Worm (Caenorhabditis elegans): ENCODE data around the gene srm-3.
A peak's percentile ranks its signal among the peaks of the same experiment; 100 is the strongest.

The srm-3 gene

DNA sequence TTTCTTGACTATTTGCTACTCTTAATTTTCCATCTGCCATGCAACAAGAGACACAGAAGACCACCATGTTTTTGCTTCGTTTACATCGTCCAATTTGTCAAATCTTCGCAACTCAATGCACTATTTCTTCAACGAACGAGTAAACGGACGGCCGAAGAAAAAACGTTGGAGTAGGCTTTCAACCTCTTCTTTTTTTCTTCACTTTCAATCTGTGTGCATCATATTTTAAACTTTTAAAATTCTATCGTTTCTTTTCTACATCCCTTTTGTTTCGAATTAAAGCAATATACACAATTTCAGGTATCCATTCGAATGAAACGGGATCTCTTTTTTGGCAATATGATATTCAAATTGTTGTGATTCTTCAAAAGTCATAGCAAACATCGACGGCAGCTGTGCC, 9.0 kb downstream of the srm-3 start, which contains the start of gene acc-1:
Gene acc-1, plus strand, starts transcription at position 301 of the 400 bp plus-strand sequence.
- TF ChIP-seq W03F9.2 (tag; optimal IDR thresholded peaks at IDR 0.05) (no peak), him-1 (tag; optimal IDR thresholded peaks at IDR 0.05) (no peak), dao-5 (tag; optimal IDR thresholded peaks at IDR 0.05) (no peak)

DNA sequence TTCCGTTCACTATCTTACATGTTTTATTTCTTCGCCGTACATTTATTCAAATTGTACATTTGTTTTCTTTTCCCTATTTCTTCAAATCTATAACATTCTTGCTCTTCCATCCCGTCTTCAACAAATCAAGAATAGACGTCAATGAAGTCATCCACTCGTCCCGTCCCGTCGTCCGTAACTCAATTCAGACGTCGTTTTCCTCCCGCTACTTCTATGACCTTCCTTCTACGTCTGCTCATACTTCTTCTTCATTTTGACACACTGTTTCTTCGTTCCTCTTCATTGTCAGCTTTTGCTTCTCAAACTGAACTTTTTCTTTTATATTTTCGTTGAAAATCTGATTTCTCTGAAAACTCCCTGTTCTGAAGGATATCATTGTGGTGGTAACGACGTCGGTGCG, 11.2 kb downstream of the srm-3 start:
- TF ChIP-seq dao-5 (tag; optimal IDR thresholded peaks at IDR 0.05) = no peak

DNA sequence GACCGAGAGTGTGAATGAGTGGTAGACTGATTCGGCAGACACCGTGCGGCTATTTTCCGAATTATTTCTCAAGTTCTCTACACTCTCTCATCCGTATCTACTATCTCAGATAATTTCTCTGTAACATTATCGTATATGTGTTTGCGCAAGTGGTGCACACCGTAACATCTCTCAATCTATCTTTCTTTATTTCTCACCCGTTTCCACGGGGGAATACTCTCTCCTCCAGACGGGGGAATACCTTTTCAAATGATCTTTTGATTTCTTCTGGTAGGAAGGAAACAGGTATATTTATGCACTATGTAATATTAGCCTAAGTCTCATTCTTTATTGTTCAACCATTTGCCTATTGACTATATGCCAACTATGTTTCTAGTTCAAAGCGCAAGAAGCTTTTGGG, 18.3 kb downstream of the srm-3 start:
- TF ChIP-seq him-1 (tag; optimal IDR thresholded peaks at IDR 0.05) (no peak), W03F9.2 (tag; optimal IDR thresholded peaks at IDR 0.05) (no peak), dao-5 (tag; optimal IDR thresholded peaks at IDR 0.05) (no peak)

DNA sequence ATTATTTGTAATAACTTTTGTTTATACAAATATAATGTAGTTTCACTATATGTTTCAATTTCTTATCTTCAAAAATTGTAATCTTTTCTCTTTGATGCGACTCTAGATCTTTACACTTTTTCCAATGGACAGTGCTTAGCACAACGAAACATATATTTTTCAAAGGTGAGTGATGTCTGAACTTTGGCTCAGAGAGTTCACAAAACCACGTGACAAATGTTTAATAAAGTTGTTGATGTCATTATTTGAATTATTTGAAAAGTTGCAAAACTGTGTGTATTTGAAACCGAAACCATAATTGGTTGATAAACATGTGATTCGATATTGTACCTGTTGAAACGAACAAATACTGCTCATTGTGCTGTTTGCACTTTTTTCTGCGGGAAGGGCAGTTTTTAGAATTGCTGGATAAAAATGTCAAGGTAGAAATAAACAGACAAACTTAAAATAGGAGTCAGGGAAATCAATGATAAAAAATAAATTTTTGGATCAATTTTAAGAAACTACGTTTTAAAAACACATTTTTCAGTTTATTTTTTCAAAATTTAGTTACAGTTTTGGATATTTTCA, 19.4 kb downstream of the srm-3 start:
- no peak for TF ChIP-seq dao-5 (tag; optimal IDR thresholded peaks at IDR 0.05)

DNA sequence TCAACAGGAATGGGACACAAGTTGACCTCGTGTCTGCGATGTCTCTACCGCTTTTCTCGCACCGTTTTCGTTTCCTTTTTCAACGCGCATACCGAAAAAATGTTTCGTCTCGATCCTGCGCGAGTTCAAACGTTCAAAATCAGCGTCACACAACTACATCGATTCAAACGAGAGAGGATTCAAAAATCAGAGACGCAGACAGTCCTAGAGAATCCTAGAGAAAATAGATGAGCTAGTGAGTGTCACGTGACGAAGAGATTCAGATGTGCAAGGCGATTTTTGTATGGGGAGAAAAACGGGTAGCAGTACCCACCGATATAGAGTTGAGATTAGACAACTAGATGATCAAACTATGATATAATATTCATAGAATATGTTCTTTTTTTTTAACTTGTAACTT, 21.2 kb downstream of the srm-3 start:
- no peak for TF ChIP-seq him-1 (tag; optimal IDR thresholded peaks at IDR 0.05)
- TF ChIP-seq W03F9.2 (tag; optimal IDR thresholded peaks at IDR 0.05) = no peak
- no peak for TF ChIP-seq dao-5 (tag; optimal IDR thresholded peaks at IDR 0.05)

DNA sequence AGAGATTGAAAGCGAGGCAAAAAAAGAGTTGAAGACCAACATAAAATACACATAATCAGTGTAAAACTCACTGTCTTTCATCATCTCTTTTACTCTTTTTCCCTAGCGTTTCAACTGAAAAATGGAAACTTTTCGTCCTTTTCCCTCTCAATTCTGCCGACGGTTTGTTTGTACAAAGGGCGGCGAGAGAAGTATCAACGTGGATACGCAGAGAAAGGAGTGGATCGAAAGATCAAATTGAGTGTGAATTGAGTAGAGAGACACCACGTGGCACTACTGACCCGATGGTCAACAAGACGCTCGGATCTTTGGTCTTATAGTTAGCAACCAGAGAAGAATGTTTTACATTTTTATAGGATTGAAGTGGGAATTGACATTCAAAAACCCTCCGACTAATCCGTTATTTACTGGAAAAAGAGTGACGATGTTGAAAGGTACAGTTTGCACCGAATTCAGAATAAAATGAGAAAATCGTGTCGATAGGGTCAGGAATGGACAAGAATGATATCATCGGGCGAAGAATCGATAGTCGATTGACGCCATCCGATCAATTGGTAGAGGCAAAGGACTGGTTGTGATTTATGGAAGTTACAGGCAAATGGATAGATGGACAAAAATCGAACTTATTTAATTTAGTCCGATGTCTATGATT, 22.3 kb downstream of the srm-3 start:
- no peak for TF ChIP-seq dao-5 (tag; optimal IDR thresholded peaks at IDR 0.05)
- TF ChIP-seq him-1 (tag; optimal IDR thresholded peaks at IDR 0.05) = no peak
- no peak for TF ChIP-seq W03F9.2 (tag; optimal IDR thresholded peaks at IDR 0.05)

DNA sequence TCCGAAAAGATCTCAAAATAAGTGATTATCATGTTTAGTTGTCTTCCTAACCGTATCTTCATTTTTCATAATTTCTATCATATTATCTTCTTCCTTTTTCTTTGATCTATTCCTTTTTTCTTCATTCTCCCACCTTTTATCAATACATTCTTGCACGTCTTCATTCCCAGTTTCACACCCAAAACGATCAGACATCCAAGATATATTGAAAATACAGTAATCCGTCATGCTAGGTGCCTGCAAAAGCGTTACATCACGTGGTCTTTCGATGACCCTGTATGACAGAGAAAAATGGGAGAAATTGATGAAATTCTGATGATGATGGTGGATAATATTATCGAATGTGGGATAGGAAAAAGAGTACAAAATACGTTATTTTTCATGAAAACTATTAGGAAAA, 23.7 kb downstream of the srm-3 start:
- no peak for TF ChIP-seq W03F9.2 (tag; optimal IDR thresholded peaks at IDR 0.05)
- no peak for TF ChIP-seq him-1 (tag; optimal IDR thresholded peaks at IDR 0.05)
- no peak for TF ChIP-seq dao-5 (tag; optimal IDR thresholded peaks at IDR 0.05)

DNA sequence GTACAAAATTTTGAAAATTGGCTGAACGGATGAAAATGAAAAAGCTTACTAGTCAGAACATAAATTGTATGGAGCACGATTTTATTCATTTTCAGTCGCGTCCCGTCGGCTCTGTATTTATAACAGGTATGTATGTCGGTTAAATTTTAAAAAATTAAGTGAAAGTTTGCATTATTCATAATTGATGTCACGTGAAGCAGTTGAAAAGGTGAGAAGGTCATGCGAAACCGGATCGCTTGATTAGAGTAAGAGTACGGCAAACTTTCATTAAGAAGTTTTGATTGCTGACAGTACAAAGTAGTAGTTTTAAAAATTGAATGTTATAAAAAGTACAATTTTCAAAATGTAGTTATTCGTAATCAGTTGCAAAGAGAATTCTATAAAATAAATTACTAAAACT, 24.4 kb downstream of the srm-3 start:
- TF ChIP-seq him-1 (tag; optimal IDR thresholded peaks at IDR 0.05) (no peak), W03F9.2 (tag; optimal IDR thresholded peaks at IDR 0.05) (no peak), dao-5 (tag; optimal IDR thresholded peaks at IDR 0.05) (no peak)

DNA sequence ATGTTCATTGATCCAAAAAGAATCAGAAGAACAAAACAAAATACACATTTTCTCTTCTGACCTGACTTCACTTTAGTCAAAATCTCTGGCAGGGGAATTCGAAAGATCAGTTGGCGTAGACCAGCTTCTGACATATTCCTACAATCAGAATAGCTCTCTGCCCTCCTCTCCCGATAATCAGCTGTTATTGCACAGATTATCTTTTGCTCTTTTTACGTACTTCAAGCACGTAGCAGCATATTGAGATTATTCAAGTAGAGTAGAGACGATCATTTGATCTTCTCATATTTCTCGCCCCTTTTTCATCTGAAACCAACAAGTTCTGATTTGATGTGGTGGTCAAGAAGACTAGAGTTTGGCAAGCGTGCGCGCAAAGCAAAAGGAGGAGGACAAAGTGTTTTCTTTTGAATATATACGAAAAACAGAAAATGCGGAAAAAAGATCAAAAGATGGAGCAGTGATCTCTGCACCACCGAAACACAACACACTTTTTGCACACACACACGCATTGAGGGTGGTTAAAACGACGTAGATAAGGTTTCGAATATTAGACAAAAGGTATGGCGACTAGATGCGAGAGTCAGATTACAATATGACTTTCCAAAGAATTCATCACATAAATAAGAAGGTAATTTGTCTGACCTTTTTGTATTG, 25.0 kb downstream of the srm-3 start:
- TF ChIP-seq him-1 (tag; optimal IDR thresholded peaks at IDR 0.05) (no peak), dao-5 (tag; optimal IDR thresholded peaks at IDR 0.05) (no peak), W03F9.2 (tag; optimal IDR thresholded peaks at IDR 0.05) (no peak)

DNA sequence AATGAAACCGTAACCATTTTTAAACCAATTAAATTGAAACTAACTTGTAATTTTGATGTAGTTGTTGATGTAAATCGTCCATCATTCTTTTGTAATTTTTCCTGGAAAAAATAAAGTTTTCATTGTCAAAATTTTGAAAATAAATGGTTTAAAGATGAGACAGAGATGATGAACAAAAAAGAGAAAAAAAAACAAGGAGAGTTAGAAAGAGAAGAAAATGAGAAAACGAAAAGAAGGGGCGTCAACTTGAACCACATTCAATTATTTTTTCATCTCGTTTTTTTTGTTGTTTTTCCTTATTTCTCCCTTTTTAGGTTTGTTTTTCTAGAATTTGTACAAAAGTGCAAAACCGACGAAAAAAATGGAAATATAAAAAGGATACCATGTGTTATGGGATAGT, 26.8 kb downstream of the srm-3 start, which contains the start of gene nhr-34:
Gene nhr-34, minus strand, starts transcription at position 101 of the 400 bp plus-strand sequence.
- TF ChIP-seq him-1 (tag; optimal IDR thresholded peaks at IDR 0.05) (no peak), W03F9.2 (tag; optimal IDR thresholded peaks at IDR 0.05) (no peak)

DNA sequence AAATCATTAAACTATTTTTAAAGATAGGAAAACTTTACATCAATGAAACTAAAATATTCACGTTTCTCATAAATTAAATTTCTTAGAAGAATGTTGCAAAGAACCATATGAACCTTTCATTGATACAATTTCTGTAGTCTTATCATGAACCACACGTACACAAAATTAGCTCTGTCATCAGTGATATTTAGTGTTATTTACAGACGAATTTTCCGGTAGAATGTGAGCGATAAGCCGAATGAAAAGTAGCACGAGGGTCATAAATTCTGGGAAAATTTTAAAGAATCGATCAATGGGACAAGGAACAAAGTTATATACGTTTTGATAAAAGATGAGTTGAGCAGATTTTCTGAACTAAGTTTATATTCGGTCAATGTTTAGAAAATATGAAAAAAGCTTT, 27.8 kb downstream of the srm-3 start:
- no peak for TF ChIP-seq dao-5 (tag; optimal IDR thresholded peaks at IDR 0.05)
- no peak for TF ChIP-seq W03F9.2 (tag; optimal IDR thresholded peaks at IDR 0.05)
- no peak for TF ChIP-seq him-1 (tag; optimal IDR thresholded peaks at IDR 0.05)

DNA sequence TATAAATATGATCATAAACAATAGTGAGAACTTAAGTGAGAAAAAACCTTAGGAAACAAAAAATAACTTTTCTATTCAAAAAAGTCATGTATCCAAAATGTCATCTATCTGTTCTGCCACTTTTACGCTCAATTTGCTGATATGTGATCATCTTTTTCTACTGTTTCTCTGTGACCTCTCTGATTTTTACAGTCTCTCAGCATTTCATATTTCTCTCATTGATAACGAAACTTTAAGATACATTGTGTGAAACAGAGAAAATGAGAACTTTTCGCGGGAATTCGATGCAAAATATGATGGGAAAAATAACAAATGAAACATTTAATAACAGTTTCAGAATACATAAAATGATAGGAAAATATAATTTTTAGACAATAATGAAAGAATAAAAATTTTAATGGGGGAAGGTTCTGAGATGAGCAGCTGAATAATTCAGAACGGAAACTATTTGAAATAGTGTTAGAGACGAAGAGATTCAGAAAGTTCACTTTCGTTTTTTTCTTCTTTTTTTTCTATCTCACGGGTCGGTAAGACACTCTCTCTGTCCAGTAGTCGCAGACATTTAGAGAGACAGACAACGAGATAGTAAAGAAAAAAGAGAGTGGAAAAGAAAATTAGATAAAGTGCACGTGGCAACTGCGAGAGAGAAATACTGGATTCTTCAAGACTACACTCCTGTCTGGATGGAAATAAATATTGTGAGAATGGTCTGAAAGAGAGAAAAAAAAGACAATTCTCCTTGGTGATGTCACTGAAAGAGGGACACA, 28.6 kb downstream of the srm-3 start:
- TF ChIP-seq him-1 (tag; optimal IDR thresholded peaks at IDR 0.05) (peak; percentile 1), dao-5 (tag; optimal IDR thresholded peaks at IDR 0.05) (no peak), W03F9.2 (tag; optimal IDR thresholded peaks at IDR 0.05) (peak; percentile 49)

DNA sequence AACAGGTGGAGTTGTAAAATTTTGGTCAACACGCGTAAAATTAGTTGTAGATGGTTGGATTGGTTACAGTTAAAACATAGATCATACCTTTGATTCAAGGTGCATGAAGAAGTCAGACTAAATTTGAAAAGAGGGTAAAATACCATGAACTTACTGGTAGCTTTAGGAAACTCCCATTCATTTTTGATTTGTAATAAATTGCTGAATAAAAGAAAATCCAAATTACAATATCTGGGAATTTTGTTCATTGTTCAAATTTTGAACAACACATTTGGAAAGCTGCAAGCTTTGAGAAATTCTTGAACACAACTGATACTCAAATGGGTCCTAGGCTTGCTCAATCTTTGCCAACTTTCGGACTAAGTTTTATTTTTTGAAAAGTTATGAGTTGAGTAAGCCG, 29.2 kb downstream of the srm-3 start:
- TF ChIP-seq W03F9.2 (tag; optimal IDR thresholded peaks at IDR 0.05) = no peak
- no peak for TF ChIP-seq dao-5 (tag; optimal IDR thresholded peaks at IDR 0.05)
- no peak for TF ChIP-seq him-1 (tag; optimal IDR thresholded peaks at IDR 0.05)

DNA sequence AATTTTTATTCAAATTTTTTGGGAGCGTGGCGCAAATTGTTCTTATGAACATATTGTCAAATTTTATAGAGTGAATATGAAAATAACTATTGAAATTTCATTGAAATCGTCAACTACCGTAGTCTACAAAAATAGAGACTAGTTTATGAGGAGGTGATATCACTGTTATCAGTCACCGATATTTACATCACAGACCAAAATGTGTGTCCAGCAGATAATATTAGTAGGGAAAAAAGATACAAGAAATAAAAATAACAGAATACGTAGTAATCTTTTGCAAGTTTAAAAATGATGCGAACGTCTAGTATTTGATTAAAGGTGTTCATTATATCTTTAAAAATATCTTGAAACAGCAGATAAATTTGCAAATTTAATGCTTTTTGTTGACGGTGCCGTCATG, 30.5 kb downstream of the srm-3 start:
- TF ChIP-seq dao-5 (tag; optimal IDR thresholded peaks at IDR 0.05) (no peak), W03F9.2 (tag; optimal IDR thresholded peaks at IDR 0.05) (no peak), him-1 (tag; optimal IDR thresholded peaks at IDR 0.05) (no peak)

Measured in whole organism, L4/young adult.